Worm (Caenorhabditis elegans): ENCODE measurements around the gene F31E3.2.

Gene F31E3.2

DNA sequence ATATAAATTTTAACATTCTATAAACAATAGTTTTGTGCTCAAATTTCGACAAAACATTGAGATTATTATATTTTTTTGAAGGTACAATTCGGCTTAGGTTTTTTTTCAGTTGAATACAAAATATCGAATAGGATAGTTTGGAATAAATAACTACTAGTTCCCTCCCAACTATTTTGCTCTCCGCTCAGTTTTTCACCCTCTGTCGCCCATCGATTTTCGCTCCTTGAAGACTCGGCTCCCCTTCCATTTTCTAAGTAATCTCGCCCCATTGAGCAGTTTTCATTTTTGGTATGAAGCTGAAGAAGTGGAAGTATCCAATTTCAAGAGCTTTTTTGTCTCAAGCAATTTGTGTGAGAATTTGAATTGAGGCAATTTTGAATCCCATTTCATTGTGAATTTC, at the start of gene F31E3.2:
TSS of gene F31E3.2 (plus strand) at position 301 of the 400 bp plus-strand sequence.
- TF ChIP-seq sma-9 (GFP tag; optimal IDR thresholded peaks at IDR 0.05) (no peak), sma-9 (tag; optimal IDR thresholded peaks at IDR 0.05) (no peak), ZK546.5 (tag; optimal IDR thresholded peaks at IDR 0.05) (no peak), unc-55 (GFP tag; optimal IDR thresholded peaks at IDR 0.05) (peak; percentile 40), lin-11 (tag; optimal IDR thresholded peaks at IDR 0.05) (no peak), elt-3 (tag; optimal IDR thresholded peaks at IDR 0.05) (no peak), C34F6.9 (tag; optimal IDR thresholded peaks at IDR 0.05) (peak; percentile 40), R02D3.7 (tag; optimal IDR thresholded peaks at IDR 0.05) (no peak), aly-2 (tag; optimal IDR thresholded peaks at IDR 0.05) (no peak), lin-39 (tag; optimal IDR thresholded peaks at IDR 0.05) (no peak), nhr-10 (tag; optimal IDR thresholded peaks at IDR 0.05) (no peak), blmp-1 (tag; optimal IDR thresholded peaks at IDR 0.05; ENCODE audit: insufficient read depth) (no peak), nhr-25 (tag; optimal IDR thresholded peaks at IDR 0.05) (no peak), nhr-23 (tag; optimal IDR thresholded peaks at IDR 0.05) (no peak), sma-3 (GFP tag; optimal IDR thresholded peaks at IDR 0.05) (no peak), nhr-129 (tag; optimal IDR thresholded peaks at IDR 0.05) (no peak), lsy-2 (tag; optimal IDR thresholded peaks at IDR 0.05) (peak in 1 of 2 experiments; percentile 27), egl-27 (tag; optimal IDR thresholded peaks at IDR 0.05) (no peak), dmd-4 (tag; optimal IDR thresholded peaks at IDR 0.05) (no peak), lin-13 (GFP tag; optimal IDR thresholded peaks at IDR 0.05) (no peak), ztf-4 (tag; optimal IDR thresholded peaks at IDR 0.05) (no peak), F13H6.1 (tag; optimal IDR thresholded peaks at IDR 0.05) (no peak)

ce11 chrIII:6928725-6929124, 45.1 kb upstream of the F31E3.2 start, which contains the start of gene flap-1:
TSS of gene flap-1 (minus strand) at chrIII:6928825.
- no peak for TF ChIP-seq lin-11 (tag; optimal IDR thresholded peaks at IDR 0.05)
- no peak for TF ChIP-seq mdl-1 (tag; optimal IDR thresholded peaks at IDR 0.05)
- no peak for TF ChIP-seq mab-5 (tag; optimal IDR thresholded peaks at IDR 0.05)
- no peak for TF ChIP-seq nhr-12 (tag; optimal IDR thresholded peaks at IDR 0.05)
- TF ChIP-seq elt-1 (tag; optimal IDR thresholded peaks at IDR 0.05): no peak
- TF ChIP-seq lin-39 (tag; optimal IDR thresholded peaks at IDR 0.05): no peak
- no peak for TF ChIP-seq nhr-10 (tag; optimal IDR thresholded peaks at IDR 0.05)
- TF ChIP-seq nhr-77 (tag; optimal IDR thresholded peaks at IDR 0.05): no peak
- no peak for TF ChIP-seq dmd-4 (tag; optimal IDR thresholded peaks at IDR 0.05)
- no peak for TF ChIP-seq egl-27 (tag; optimal IDR thresholded peaks at IDR 0.05)
- no peak for TF ChIP-seq ceh-16 (tag; optimal IDR thresholded peaks at IDR 0.05)
- no peak for TF ChIP-seq mbf-1 (tag; optimal IDR thresholded peaks at IDR 0.05)
- no peak for TF ChIP-seq nhr-11 (tag; optimal IDR thresholded peaks at IDR 0.05)
- TF ChIP-seq C34F6.9 (tag; optimal IDR thresholded peaks at IDR 0.05): no peak
- no peak for TF ChIP-seq Y55F3AM.14 (GFP tag; optimal IDR thresholded peaks at IDR 0.05)
- no peak for TF ChIP-seq peb-1 (tag; optimal IDR thresholded peaks at IDR 0.05)
- no peak for TF ChIP-seq zag-1 (tag; optimal IDR thresholded peaks at IDR 0.05)
- no peak for TF ChIP-seq nhr-21 (tag; optimal IDR thresholded peaks at IDR 0.05)
- no peak for TF ChIP-seq nhr-6 (tag; optimal IDR thresholded peaks at IDR 0.05)

DNA sequence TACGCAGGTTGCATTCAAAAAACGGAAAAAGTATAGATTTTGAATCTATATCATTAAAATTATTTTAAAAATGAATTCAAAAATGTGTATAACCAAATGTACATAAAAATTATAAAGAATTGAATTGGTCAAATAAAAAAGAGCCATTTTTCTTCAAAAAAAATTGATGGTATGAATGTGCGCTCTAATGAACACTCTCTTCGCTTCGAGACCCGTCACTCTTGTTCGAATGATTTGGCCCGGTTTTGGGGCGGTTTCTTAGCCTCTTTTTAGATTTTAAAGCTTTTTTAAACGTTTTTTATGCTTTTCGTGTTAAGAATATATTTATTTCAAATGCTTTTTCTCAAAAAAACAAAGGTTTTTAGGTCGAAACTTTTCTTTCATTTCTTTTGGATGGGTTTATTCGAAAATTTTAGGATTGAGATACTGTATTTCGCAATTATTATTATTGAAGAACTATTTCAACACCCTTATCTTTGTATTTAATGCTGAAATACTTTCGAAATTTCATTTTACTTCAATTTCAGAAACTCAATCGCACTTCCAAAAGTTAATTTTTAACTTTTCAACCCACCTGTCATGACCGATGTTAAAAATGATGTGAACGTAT, 44.1 kb upstream of the F31E3.2 start, which contains the start of gene inf-1:
TSS of gene inf-1 (plus strand) at position 577 of the 610 bp plus-strand sequence.
- no peak for TF ChIP-seq elt-3 (tag; optimal IDR thresholded peaks at IDR 0.05)
- TF ChIP-seq nhr-21 (tag; optimal IDR thresholded peaks at IDR 0.05): peak; percentile 0
- no peak for TF ChIP-seq nhr-77 (tag; optimal IDR thresholded peaks at IDR 0.05)
- TF ChIP-seq nhr-237 (tag; optimal IDR thresholded peaks at IDR 0.05): no peak
- TF ChIP-seq sem-4 (tag; optimal IDR thresholded peaks at IDR 0.05): peak; percentile 0
- TF ChIP-seq lin-13 (GFP tag; optimal IDR thresholded peaks at IDR 0.05): peak; percentile 29
- peak; percentile 70 for TF ChIP-seq unc-55 (GFP tag; optimal IDR thresholded peaks at IDR 0.05)
- TF ChIP-seq nhr-129 (tag; optimal IDR thresholded peaks at IDR 0.05): peak; percentile 52
- TF ChIP-seq unc-39 (tag; optimal IDR thresholded peaks at IDR 0.05): no peak
- TF ChIP-seq lsy-2 (tag; optimal IDR thresholded peaks at IDR 0.05): peak; percentile 18 to 84
- peak; percentile 24 for TF ChIP-seq fos-1 (tag; optimal IDR thresholded peaks at IDR 0.05)
- TF ChIP-seq elt-1 (tag; optimal IDR thresholded peaks at IDR 0.05): no peak
- no peak for TF ChIP-seq mdl-1 (tag; optimal IDR thresholded peaks at IDR 0.05)
- peak; percentile 13 for TF ChIP-seq crh-2 (tag; optimal IDR thresholded peaks at IDR 0.05)
- TF ChIP-seq F13H6.1 (tag; optimal IDR thresholded peaks at IDR 0.05): no peak
- TF ChIP-seq C34F6.9 (tag; optimal IDR thresholded peaks at IDR 0.05): peak; percentile 72
- TF ChIP-seq ztf-11 (tag; optimal IDR thresholded peaks at IDR 0.05): no peak
- TF ChIP-seq egl-27 (tag; optimal IDR thresholded peaks at IDR 0.05): no peak
- no peak for TF ChIP-seq alr-1 (tag; optimal IDR thresholded peaks at IDR 0.05)

Measured in whole organism, L2 larva.